Comparison of ENCODE assay signal across 6 fruit fly cellular contexts in genomic region chr2L:18319577-18320316, dm6.
A peak's percentile ranks its signal among the peaks of the same experiment; 100 is the strongest.
TF ChIP-seq lines count a peak whose summit lies in the region.

Gene Fas3, plus strand, starts transcription at chr2L:18320102.

- no peak for TF ChIP-seq CTCF in whole organism, embryonic (GFP tag; optimal IDR thresholded peaks at IDR 0.05; lab: Kevin White, UChicago)

TF ChIP-seq in whole organism, 6 proteins besides CTCF, POLR2A, EP300 and RAD21:
- TF ChIP-seq EcR (GFP tag; optimal IDR thresholded peaks at IDR 0.05; lab: Kevin White, UChicago) (no peak), usp (GFP tag; optimal IDR thresholded peaks at IDR 0.05; lab: Kevin White, UChicago) (no peak), Dll (optimal IDR thresholded peaks at IDR 0.05; lab: Kevin White, UChicago) (peak; percentile 1)
TF ChIP-seq in whole organism: peak in this region for 1.

TF ChIP-seq in whole organism, adult, 20 proteins besides CTCF, POLR2A, EP300 and RAD21:
- TF ChIP-seq CG7045 (GFP tag; optimal IDR thresholded peaks at IDR 0.05; lab: Kevin White, UChicago) (peak; percentile 10), toe (GFP tag; optimal IDR thresholded peaks at IDR 0.05; lab: Kevin White, UChicago) (no peak), cic (GFP tag; optimal IDR thresholded peaks at IDR 0.05; lab: Kevin White, UChicago) (peak; percentile 9), CG33017 (tag; optimal IDR thresholded peaks at IDR 0.05; lab: Kevin White, UChicago) (no peak), tj (GFP tag; optimal IDR thresholded peaks at IDR 0.05; lab: Kevin White, UChicago) (peak; percentile 17), Hr96 (GFP tag; optimal IDR thresholded peaks at IDR 0.05; lab: Kevin White, UChicago) (no peak), bab1 (GFP tag; optimal IDR thresholded peaks at IDR 0.05; lab: Kevin White, UChicago) (peak; percentile 49)
TF ChIP-seq in whole organism, adult: peak in this region for 4.

TF ChIP-seq in whole organism, embryonic, 481 proteins besides CTCF, POLR2A, EP300 and RAD21 (continues in another document):
- TF ChIP-seq CG34224 (GFP tag; IDR thresholded peaks at IDR 0.05; lab: Robert Waterston, UW; ENCODE audit: partially characterized antibody) (peak; percentile 68; the same call in 2 of the 3 replicates), Hr78 (GFP tag; optimal IDR thresholded peaks at IDR 0.05; lab: Kevin White, UChicago) (peak in 1 of 2 experiments; percentile 20), Spps (tag; optimal IDR thresholded peaks at IDR 0.05; lab: Kevin White, UChicago) (no peak), gsb (GFP tag; IDR thresholded peaks at IDR 0.05; lab: Robert Waterston, UW) (no peak), Bdp1 (GFP tag; optimal IDR thresholded peaks at IDR 0.05; lab: Kevin White, UChicago) (no peak), fd102C (GFP tag; optimal IDR thresholded peaks at IDR 0.05; lab: Kevin White, UChicago) (no peak), ken (GFP tag; IDR thresholded peaks at IDR 0.05; lab: Robert Waterston, UW) (no peak), CG10959 (GFP tag; IDR thresholded peaks at IDR 0.05; lab: Robert Waterston, UW) (no peak), ac (GFP tag; optimal IDR thresholded peaks at IDR 0.05; lab: Kevin White, UChicago) (peak; percentile 5), CG10147 (GFP tag; optimal IDR thresholded peaks at IDR 0.05; lab: Kevin White, UChicago) (peak; percentile 29), trh (GFP tag; optimal IDR thresholded peaks at IDR 0.05; lab: Kevin White, UChicago) (no peak), Lim3 (GFP tag; IDR thresholded peaks at IDR 0.05; lab: Robert Waterston, UW) (no peak), CG31224 (GFP tag; IDR thresholded peaks at IDR 0.05; lab: Robert Waterston, UW) (no peak), br (optimal IDR thresholded peaks at IDR 0.05; lab: Kevin White, UChicago) (no peak), CG7928 (GFP tag; optimal IDR thresholded peaks at IDR 0.05; lab: Kevin White, UChicago) (no peak), CG12236 (GFP tag; optimal IDR thresholded peaks at IDR 0.05; lab: Kevin White, UChicago) (no peak), phol (tag; optimal IDR thresholded peaks at IDR 0.05; lab: Kevin White, UChicago) (peak; percentile 9), CG12391 (tag; optimal IDR thresholded peaks at IDR 0.05; lab: Kevin White, UChicago) (no peak), salm (tag; optimal IDR thresholded peaks at IDR 0.05; lab: Kevin White, UChicago) (no peak), ind (GFP tag; optimal IDR thresholded peaks at IDR 0.05; lab: Kevin White, UChicago) (no peak), CG2202 (tag; optimal IDR thresholded peaks at IDR 0.05; lab: Kevin White, UChicago) (no peak)

TF ChIP-seq in whole organism, prepupa, 60 proteins besides CTCF, POLR2A, EP300 and RAD21 (continues in another document):
- TF ChIP-seq CG6808 (GFP tag; optimal IDR thresholded peaks at IDR 0.05; lab: Kevin White, UChicago) (no peak), dsx (GFP tag; optimal IDR thresholded peaks at IDR 0.05; lab: Kevin White, UChicago; ENCODE audit: poor library complexity, severe bottlenecking) (peak; percentile 72), CG8319 (GFP tag; optimal IDR thresholded peaks at IDR 0.05; lab: Kevin White, UChicago) (no peak), CG1621 (tag; optimal IDR thresholded peaks at IDR 0.05; lab: Kevin White, UChicago) (peak; percentile 59), fkh (GFP tag; optimal IDR thresholded peaks at IDR 0.05; lab: Kevin White, UChicago) (peak; percentile 44), CG10631 (GFP tag; optimal IDR thresholded peaks at IDR 0.05; lab: Kevin White, UChicago) (no peak), Sox102F (GFP tag; optimal IDR thresholded peaks at IDR 0.05; lab: Kevin White, UChicago) (no peak), CG15336 (GFP tag; IDR thresholded peaks at IDR 0.05; lab: Robert Waterston, UW) (no peak), Eip93F (GFP tag; optimal IDR thresholded peaks at IDR 0.05; lab: Kevin White, UChicago) (no peak), CG6163 (GFP tag; IDR thresholded peaks at IDR 0.05; lab: Robert Waterston, UW) (no peak; the same call in 2 of the 3 replicates), net (GFP tag; optimal IDR thresholded peaks at IDR 0.05; lab: Kevin White, UChicago) (no peak), OdsH (GFP tag; optimal IDR thresholded peaks at IDR 0.05; lab: Kevin White, UChicago) (peak; percentile 28), CG6792 (GFP tag; optimal IDR thresholded peaks at IDR 0.05; lab: Kevin White, UChicago) (no peak), esn (GFP tag; optimal IDR thresholded peaks at IDR 0.05; lab: Kevin White, UChicago) (peak; percentile 25), CG6854 (GFP tag; optimal IDR thresholded peaks at IDR 0.05; lab: Kevin White, UChicago) (peak; percentile 74), salr (GFP tag; optimal IDR thresholded peaks at IDR 0.05; lab: Kevin White, UChicago) (peak; percentile 5 to 23), Met (GFP tag; optimal IDR thresholded peaks at IDR 0.05; lab: Kevin White, UChicago) (peak; percentile 25), cyc (GFP tag; optimal IDR thresholded peaks at IDR 0.05; lab: Kevin White, UChicago) (no peak), fd85E (GFP tag; optimal IDR thresholded peaks at IDR 0.05; lab: Kevin White, UChicago) (no peak), CG8119 (GFP tag; IDR thresholded peaks at IDR 0.05; lab: Robert Waterston, UW) (no peak), CG10669 (GFP tag; optimal IDR thresholded peaks at IDR 0.05; lab: Kevin White, UChicago) (no peak)

TF ChIP-seq in whole organism, pupa, 21 proteins besides CTCF, POLR2A, EP300 and RAD21:
- TF ChIP-seq CG17806 (tag; optimal IDR thresholded peaks at IDR 0.05; lab: Kevin White, UChicago) = no peak
- TF ChIP-seq rn (GFP tag; IDR thresholded peaks at IDR 0.05; lab: Robert Waterston, UW) = no peak
- TF ChIP-seq EcR (GFP tag; optimal IDR thresholded peaks at IDR 0.05; lab: Kevin White, UChicago) = peak; percentile 16
- peak; percentile 10 for TF ChIP-seq CG8301 (tag; optimal IDR thresholded peaks at IDR 0.05; lab: Kevin White, UChicago)
- TF ChIP-seq CG15710 (tag; optimal IDR thresholded peaks at IDR 0.05; lab: Kevin White, UChicago) = no peak
- TF ChIP-seq CG34367 (tag; optimal IDR thresholded peaks at IDR 0.05; lab: Kevin White, UChicago) = no peak
- TF ChIP-seq CG14655 (GFP tag; optimal IDR thresholded peaks at IDR 0.05; lab: Kevin White, UChicago) = peak; percentile 37
- TF ChIP-seq CG32121 (GFP tag; IDR thresholded peaks at IDR 0.05; lab: Robert Waterston, UW) = 0 out of 2 replicates have a peak, but pooled peaks have one; percentile 7
- peak; percentile 18 for TF ChIP-seq CG8159 (tag; optimal IDR thresholded peaks at IDR 0.05; lab: Kevin White, UChicago)
- TF ChIP-seq Pif1B (GFP tag; optimal IDR thresholded peaks at IDR 0.05; lab: Kevin White, UChicago) = peak; percentile 12
- TF ChIP-seq CG13204 (GFP tag; optimal IDR thresholded peaks at IDR 0.05; lab: Kevin White, UChicago) = peak; percentile 16
- TF ChIP-seq CG4496 (GFP tag; IDR thresholded peaks at IDR 0.05; lab: Robert Waterston, UW) = peak; percentile 58
- TF ChIP-seq Snoo (tag; optimal IDR thresholded peaks at IDR 0.05; lab: Kevin White, UChicago) = peak; percentile 35
- peak; percentile 15 for TF ChIP-seq D1 (tag; optimal IDR thresholded peaks at IDR 0.05; lab: Kevin White, UChicago)
- peak; percentile 28; the same call in 1 of the 2 replicates for TF ChIP-seq Ets98B (GFP tag; IDR thresholded peaks at IDR 0.05; lab: Robert Waterston, UW)

TF ChIP-seq in whole organism, wandering third instar larva, 38 proteins besides CTCF, POLR2A, EP300 and RAD21:
- peak; percentile 21 for TF ChIP-seq Sp1 (GFP tag; optimal IDR thresholded peaks at IDR 0.05; lab: Kevin White, UChicago)
- TF ChIP-seq GATAd (GFP tag; optimal IDR thresholded peaks at IDR 0.05; lab: Kevin White, UChicago) = no peak
- TF ChIP-seq woc (GFP tag; optimal IDR thresholded peaks at IDR 0.05; lab: Kevin White, UChicago) = no peak
- peak; percentile 43 for TF ChIP-seq psq (GFP tag; optimal IDR thresholded peaks at IDR 0.05; lab: Kevin White, UChicago)
- TF ChIP-seq foxo (GFP tag; optimal IDR thresholded peaks at IDR 0.05; lab: Kevin White, UChicago) = peak in 1 of 2 experiments; percentile 33
- no peak for TF ChIP-seq jim (GFP tag; optimal IDR thresholded peaks at IDR 0.05; lab: Kevin White, UChicago)
- peak; percentile 13 for TF ChIP-seq rgr (GFP tag; optimal IDR thresholded peaks at IDR 0.05; lab: Kevin White, UChicago)
- TF ChIP-seq CrebA (GFP tag; optimal IDR thresholded peaks at IDR 0.05; lab: Kevin White, UChicago; ENCODE audit: borderline replicate concordance) = peak; percentile 58
- TF ChIP-seq Dif (GFP tag; optimal IDR thresholded peaks at IDR 0.05; lab: Kevin White, UChicago; ENCODE audit: partially characterized antibody) = peak; percentile 16
- no peak for TF ChIP-seq Dfd (GFP tag; optimal IDR thresholded peaks at IDR 0.05; lab: Kevin White, UChicago)
- TF ChIP-seq Hnf4 (GFP tag; optimal IDR thresholded peaks at IDR 0.05; lab: Kevin White, UChicago) = no peak
- TF ChIP-seq Myc (optimal IDR thresholded peaks at IDR 0.05; lab: Kevin White, UChicago) = no peak
- peak; percentile 36 for TF ChIP-seq Hr83 (GFP tag; optimal IDR thresholded peaks at IDR 0.05; lab: Kevin White, UChicago; ENCODE audit: poor library complexity, severe bottlenecking)
- peak; percentile 43 for TF ChIP-seq OdsH (GFP tag; optimal IDR thresholded peaks at IDR 0.05; lab: Kevin White, UChicago)
- peak; percentile 26 for TF ChIP-seq h (GFP tag; optimal IDR thresholded peaks at IDR 0.05; lab: Kevin White, UChicago)
- TF ChIP-seq fru (GFP tag; optimal IDR thresholded peaks at IDR 0.05; lab: Kevin White, UChicago) = peak; percentile 33
- TF ChIP-seq sv (GFP tag; optimal IDR thresholded peaks at IDR 0.05; lab: Kevin White, UChicago) = peak; percentile 20
- TF ChIP-seq HLH106 (tag; optimal IDR thresholded peaks at IDR 0.05; lab: Kevin White, UChicago) = peak; percentile 12
- no peak for TF ChIP-seq Vsx2 (GFP tag; optimal IDR thresholded peaks at IDR 0.05; lab: Kevin White, UChicago; ENCODE audit: partially characterized antibody)
- TF ChIP-seq dl (GFP tag; optimal IDR thresholded peaks at IDR 0.05; lab: Kevin White, UChicago; ENCODE audit: insufficient read depth in 1 of 2, partially characterized antibody in 2 of 2) = peak in 1 of 2 experiments; percentile 29
- no peak for TF ChIP-seq pan (optimal IDR thresholded peaks at IDR 0.05; lab: Kevin White, UChicago)
- no peak for TF ChIP-seq CG9705 (GFP tag; optimal IDR thresholded peaks at IDR 0.05; lab: Kevin White, UChicago)
- TF ChIP-seq Jra (GFP tag; optimal IDR thresholded peaks at IDR 0.05; lab: Kevin White, UChicago) = peak; percentile 7
TF ChIP-seq in whole organism, wandering third instar larva: peak in this region for 14.
